Worm (Caenorhabditis elegans) whole organism, young adult: ENCODE measurements around the gene ZK262.19.

Experiments used
- C17E4.6 ChIP-seq: fragments of 200-800 bp; sonication (Bioruptor generic); IDR thresholded peaks from 2 replicates; pipeline ENCODE4 v1.3.6; 2022; ENCODE audit warnings: missing genetic modification reagents, missing genetic modification characterization, missing compliant biosample characterization
- ama-1 ChIP-seq, 3 experiments: fragments of 150-350 bp in 1 of 3; sonication (generic microtip) in 2 of 3; optimal IDR thresholded peaks; 2 replicates each; lab custom pipeline; 2014 to 2018; ENCODE audit warnings: missing biosample characterization in 2 of 3, missing genetic modification characterization in 2 of 3, missing genetic modification reagents in 2 of 3
- pha-4 ChIP-seq: fragments of 150-350 bp; sonication (generic microtip); optimal IDR thresholded peaks from 2 replicates; lab custom pipeline; 2014; ENCODE audit warnings: missing biosample characterization, missing genetic modification reagents, missing genetic modification characterization

DNA sequence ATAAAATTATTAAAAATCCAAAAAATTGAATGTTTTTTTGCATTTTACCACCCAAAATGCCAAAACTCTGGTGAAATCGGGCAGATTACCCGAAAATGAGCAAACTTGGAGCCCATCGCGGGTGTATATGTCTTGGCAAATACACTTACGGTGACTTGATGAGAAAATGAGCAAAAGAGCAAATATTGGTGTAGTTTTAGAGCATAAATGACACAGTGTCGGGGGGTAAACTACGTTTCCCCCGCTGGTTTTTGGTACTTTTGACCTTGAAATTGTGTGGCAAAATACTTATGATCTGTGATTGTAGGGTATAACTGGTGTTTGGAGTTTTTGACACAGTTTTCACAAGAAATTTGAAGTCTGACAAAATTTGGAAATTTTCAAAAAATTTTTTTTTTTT is 12.6 kb downstream of the ZK262.19 start, which contains the start of gene ZK262.2:
- no peak for TF ChIP-seq C17E4.6 (GFP tag; lab: Robert Waterston, UW)
- TF ChIP-seq ama-1 (optimal IDR thresholded peaks at IDR 0.05; lab: Kevin White, UChicago) = no peak
- TF ChIP-seq ama-1 (GFP tag; optimal IDR thresholded peaks at IDR 0.05; lab: Kevin White, UChicago) = no peak
- TF ChIP-seq pha-4 = no peak
